Fruit fly (Drosophila melanogaster) whole organism, embryonic: ENCODE results near the gene lobo.

Experiments used
- Aef1 ChIP-seq: fragments of 200-800 bp; sonication (Bioruptor generic); IDR thresholded peaks from 3 replicates; pipeline ENCODE4 v1.3.6; 2022; ENCODE audit warnings: missing biosample characterization, missing genetic modification characterization
- CG10431 ChIP-seq: fragments of 200-800 bp; sonication (Bioruptor generic); optimal IDR thresholded peaks from 3 replicates; lab custom pipeline; 2018; ENCODE audit warnings: missing biosample characterization, mild to moderate bottlenecking, missing genetic modification characterization
- CG10959 ChIP-seq: fragments of 200-800 bp; sonication (Bioruptor generic); IDR thresholded peaks from 2 replicates; pipeline ENCODE4 v1.3.6; 2022; ENCODE audit warnings: missing biosample characterization, missing genetic modification characterization
- CG13424 ChIP-seq: fragments of 200-800 bp; sonication (Bioruptor generic); optimal IDR thresholded peaks from 2 replicates; lab custom pipeline; 2019; ENCODE audit warnings: missing biosample characterization, mild to moderate bottlenecking, missing genetic modification characterization, moderate library complexity
- CG13624 ChIP-seq: fragments of 200-800 bp; sonication (Bioruptor generic); optimal IDR thresholded peaks from 2 replicates; lab custom pipeline; 2016; ENCODE audit warnings: missing biosample characterization, missing genetic modification characterization
- CG14441 ChIP-seq: fragments of 200-800 bp; sonication (Bioruptor generic); IDR thresholded peaks from 2 replicates; pipeline ENCODE4 v1.3.6; 2022; ENCODE audit warnings: missing biosample characterization, missing genetic modification characterization
- CG1602 ChIP-seq: fragments of 200-800 bp; sonication (Bioruptor generic); optimal IDR thresholded peaks from 3 replicates; lab custom pipeline; 2016; ENCODE audit warnings: missing biosample characterization, missing genetic modification characterization
- CG18262 ChIP-seq: fragments of 200-800 bp; optimal IDR thresholded peaks from 3 replicates; lab custom pipeline; 2019; ENCODE audit warnings: missing biosample characterization, mild to moderate bottlenecking, missing genetic modification characterization, moderate library complexity
- CG2678 ChIP-seq: fragments of 200-800 bp; sonication (Bioruptor generic); optimal IDR thresholded peaks from 3 replicates; lab custom pipeline; 2019; ENCODE audit warnings: missing biosample characterization, mild to moderate bottlenecking, missing genetic modification characterization, moderate library complexity
- CG3847 ChIP-seq: fragments of 200-800 bp; sonication (Bioruptor generic); IDR thresholded peaks from 2 replicates; pipeline ENCODE4 v1.3.6; 2022; ENCODE audit warnings: missing biosample characterization, missing genetic modification characterization
- CG3995 ChIP-seq: fragments of 200-800 bp; sonication (Bioruptor generic); optimal IDR thresholded peaks from 3 replicates; lab custom pipeline; 2016; ENCODE audit warnings: missing biosample characterization, missing genetic modification characterization
- CG4360 ChIP-seq: fragments of 200-800 bp; sonication (Bioruptor generic); IDR thresholded peaks from 2 replicates; pipeline ENCODE4 v1.3.6; 2022; ENCODE audit warnings: missing biosample characterization, missing genetic modification characterization
- CG4730 ChIP-seq: fragments of 200-800 bp; sonication (Bioruptor generic); IDR thresholded peaks from 2 replicates; pipeline ENCODE4 v1.3.6; 2022; ENCODE audit warnings: missing biosample characterization, missing genetic modification characterization
- CG5245 ChIP-seq: fragments of 200-800 bp; sonication (Bioruptor generic); optimal IDR thresholded peaks from 3 replicates; lab custom pipeline; 2016; ENCODE audit warnings: missing biosample characterization, missing genetic modification characterization
- CG6254 ChIP-seq: fragments of 200-800 bp; sonication (Bioruptor generic); optimal IDR thresholded peaks from 3 replicates; lab custom pipeline; 2017; ENCODE audit warnings: mild to moderate bottlenecking, missing biosample characterization, missing genetic modification reagents, missing genetic modification characterization
- CG6791 ChIP-seq: fragments of 200-800 bp; sonication (Bioruptor generic); IDR thresholded peaks from 3 replicates; pipeline ENCODE4 v1.3.6; 2022; ENCODE audit warnings: missing biosample characterization, missing genetic modification characterization; ENCODE audit not compliant: partially characterized antibody
- CG9797 ChIP-seq: fragments of 200-800 bp; sonication (Bioruptor generic); optimal IDR thresholded peaks from 3 replicates; lab custom pipeline; 2018; ENCODE audit warnings: missing biosample characterization, mild to moderate bottlenecking, missing genetic modification characterization
- Deaf1 ChIP-seq: fragments of 200-800 bp; optimal IDR thresholded peaks from 3 replicates; lab custom pipeline; 2019; ENCODE audit warnings: missing biosample characterization, mild to moderate bottlenecking, missing genetic modification characterization, moderate library complexity
- E2f1 ChIP-seq: fragments of 200-800 bp; sonication (Bioruptor generic); IDR thresholded peaks from 2 replicates; pipeline ENCODE4 v1.3.6; 2022; ENCODE audit warnings: missing biosample characterization, missing genetic modification characterization
- Elba2 ChIP-seq: fragments of 200-800 bp; sonication (Bioruptor generic); optimal IDR thresholded peaks from 3 replicates; lab custom pipeline; 2016; ENCODE audit warnings: missing biosample characterization, missing genetic modification characterization
- Jarid2 ChIP-seq: fragments of 200-800 bp; sonication (Bioruptor generic); optimal IDR thresholded peaks from 3 replicates; lab custom pipeline; 2017; ENCODE audit warnings: mild to moderate bottlenecking, missing biosample characterization, missing genetic modification reagents, missing genetic modification characterization
- Myb ChIP-seq: fragments of 200-800 bp; sonication (Bioruptor generic); optimal IDR thresholded peaks from 2 replicates; lab custom pipeline; 2016; ENCODE audit warnings: missing biosample characterization, missing genetic modification characterization
- NC2α ChIP-seq: fragments of 200-800 bp; sonication (Bioruptor generic); optimal IDR thresholded peaks from 2 replicates; lab custom pipeline; 2016; ENCODE audit warnings: missing biosample characterization, missing genetic modification characterization
- Rfx ChIP-seq: fragments of 200-800 bp; sonication (Bioruptor generic); IDR thresholded peaks from 2 replicates; pipeline ENCODE4 v1.3.6; 2022; ENCODE audit warnings: missing biosample characterization, missing genetic modification characterization
- Trl ChIP-seq, 3 experiments: fragments of >200 bp in 2 of 3; fragments of 200-800 bp in 1 of 3; sonication (Bioruptor generic) in 1 of 3; optimal IDR thresholded peaks; 2 replicates in 1 of 3; 3 replicates in 2 of 3; lab custom pipeline; 2016 to 2017; ENCODE audit warnings: missing biosample characterization in 1 of 3, missing genetic modification characterization in 1 of 3
- Usf ChIP-seq: fragments of 200-800 bp; sonication (Bioruptor generic); optimal IDR thresholded peaks from 2 replicates; lab custom pipeline; 2017; ENCODE audit warnings: missing genotype, missing biosample characterization, missing genetic modification characterization
- abd-A ChIP-seq: fragments of 200-800 bp; sonication (Bioruptor generic); optimal IDR thresholded peaks from 3 replicates; lab custom pipeline; 2019; ENCODE audit warnings: missing biosample characterization, mild to moderate bottlenecking, missing genetic modification characterization, moderate library complexity
- ase ChIP-seq: fragments of 200-800 bp; sonication (Bioruptor generic); IDR thresholded peaks from 3 replicates; pipeline ENCODE4 v1.3.6; 2022; ENCODE audit warnings: missing biosample characterization, missing genetic modification characterization
- ato ChIP-seq: fragments of 200-800 bp; sonication (Bioruptor generic); IDR thresholded peaks from 2 replicates; pipeline ENCODE4 v1.3.6; 2022; ENCODE audit warnings: missing biosample characterization, missing genetic modification characterization; ENCODE audit not compliant: partially characterized antibody
- cad ChIP-seq: fragments of >200 bp; optimal IDR thresholded peaks from 2 replicates; lab custom pipeline; 2017; ENCODE audit warnings: missing biosample characterization, missing genetic modification characterization
- ci ChIP-seq: fragments of 200-800 bp; sonication (Bioruptor generic); IDR thresholded peaks from 3 replicates; pipeline ENCODE4 v1.3.6; 2022; ENCODE audit warnings: missing biosample characterization, missing genetic modification characterization
- corto ChIP-seq: fragments of 200-800 bp; sonication (Bioruptor generic); optimal IDR thresholded peaks from 2 replicates; lab custom pipeline; 2016; ENCODE audit warnings: missing biosample characterization, mild to moderate bottlenecking, missing genetic modification characterization, moderate library complexity
- dysf ChIP-seq: fragments of 200-800 bp; sonication (Bioruptor generic); IDR thresholded peaks from 3 replicates; pipeline ENCODE4 v1.3.6; 2022; ENCODE audit warnings: missing biosample characterization, missing genetic modification characterization
- en ChIP-seq: fragments of 200-800 bp; sonication (Bioruptor generic); optimal IDR thresholded peaks from 2 replicates; lab custom pipeline; 2016; ENCODE audit warnings: missing biosample characterization, missing genetic modification characterization
- fd96Cb ChIP-seq: fragments of 200-800 bp; sonication (Bioruptor generic); optimal IDR thresholded peaks from 2 replicates; lab custom pipeline; 2018; ENCODE audit warnings: missing biosample characterization, mild to moderate bottlenecking, missing genetic modification characterization, moderate library complexity
- hth ChIP-seq: fragments of >200 bp; optimal IDR thresholded peaks from 2 replicates; lab custom pipeline; 2017; ENCODE audit warnings: inconsistent platforms
- inv ChIP-seq: fragments of 200-800 bp; sonication (Bioruptor generic); IDR thresholded peaks from 2 replicates; pipeline ENCODE4 v1.3.6; 2022; ENCODE audit warnings: missing biosample characterization, missing genetic modification characterization; ENCODE audit not compliant: partially characterized antibody
- jigr1 ChIP-seq: fragments of 200-800 bp; sonication (Bioruptor generic); IDR thresholded peaks from 3 replicates; pipeline ENCODE4 v1.3.6; 2022; ENCODE audit warnings: missing biosample characterization, missing genetic modification characterization
- lola ChIP-seq, 3 experiments: fragments of >200 bp in 2 of 3; fragments of 200-800 bp in 1 of 3; sonication (Bioruptor generic) in 1 of 3; optimal IDR thresholded peaks; 2 replicates each; lab custom pipeline; 2017 to 2019; ENCODE audit warnings: missing biosample characterization in 3 of 3, missing genetic modification characterization in 3 of 3, mild to moderate bottlenecking in 1 of 3, moderate library complexity in 1 of 3
- oc ChIP-seq: fragments of 200-800 bp; sonication (Bioruptor generic); optimal IDR thresholded peaks from 2 replicates; lab custom pipeline; 2018; ENCODE audit warnings: missing biosample characterization, mild to moderate bottlenecking, missing genetic modification characterization, moderate library complexity
- pfk ChIP-seq: fragments of 200-800 bp; sonication (Bioruptor generic); optimal IDR thresholded peaks from 2 replicates; lab custom pipeline; 2018; ENCODE audit warnings: missing biosample characterization, mild to moderate bottlenecking, missing genetic modification characterization, moderate library complexity
- prd ChIP-seq, 3 experiments: fragments of >200 bp in 2 of 3; fragments of 200-800 bp in 1 of 3; sonication (Bioruptor generic) in 1 of 3; optimal IDR thresholded peaks in 2 of 3; IDR thresholded peaks in 1 of 3; 2 replicates in 2 of 3; 3 replicates in 1 of 3; pipeline versions ENCODE4 v1.3.6 to Lab custom; 2017 to 2022; ENCODE audit warnings: missing biosample characterization in 1 of 3, missing genetic modification characterization in 1 of 3
- salm ChIP-seq: fragments of 200-800 bp; sonication (Bioruptor generic); optimal IDR thresholded peaks from 2 replicates; lab custom pipeline; 2018; ENCODE audit warnings: missing biosample characterization, mild to moderate bottlenecking, missing genetic modification characterization
- sc ChIP-seq, 3 experiments: fragments of >200 bp in 2 of 3; fragments of 200-800 bp in 1 of 3; sonication (Bioruptor generic) in 1 of 3; optimal IDR thresholded peaks; 2 replicates in 2 of 3; 3 replicates in 1 of 3; lab custom pipeline; 2017; ENCODE audit warnings: mild to moderate bottlenecking in 1 of 3, missing biosample characterization in 1 of 3, missing genetic modification characterization in 1 of 3, missing genetic modification reagents in 1 of 3
- sd ChIP-seq: fragments of 200-800 bp; sonication (Bioruptor generic); optimal IDR thresholded peaks from 3 replicates; lab custom pipeline; 2018; ENCODE audit warnings: missing biosample characterization, mild to moderate bottlenecking, missing genetic modification characterization, moderate library complexity
- sna ChIP-seq: fragments of 200-800 bp; sonication (Bioruptor generic); IDR thresholded peaks from 2 replicates; pipeline ENCODE4 v1.3.6; 2022; ENCODE audit warnings: missing biosample characterization, missing genetic modification characterization; ENCODE audit not compliant: partially characterized antibody
- sr ChIP-seq: fragments of 200-800 bp; sonication (Bioruptor generic); IDR thresholded peaks from 3 replicates; pipeline ENCODE4 v1.3.6; 2022; ENCODE audit warnings: missing biosample characterization, missing genetic modification characterization
- vfl ChIP-seq: fragments of 200-800 bp; sonication (Bioruptor generic); optimal IDR thresholded peaks from 2 replicates; lab custom pipeline; 2016; ENCODE audit warnings: missing biosample characterization, missing genetic modification characterization

lobo gene

dm6 chr3R:25168259-25168972 lies 25.2 kb downstream of the lobo start (continued):
- TF ChIP-seq CG4730 (GFP tag; lab: Robert Waterston, UW) (peak; percentile 5; the same call in 1 of the 2 replicates), CG3847 (GFP tag; lab: Robert Waterston, UW) (peak; percentile 42), CG13624 (GFP tag; lab: Kevin White, UChicago) (peak; percentile 38), NC2α (no peak), Deaf1 (tag; lab: Kevin White, UChicago) (no peak), CG3995 (GFP tag; lab: Kevin White, UChicago) (no peak), cad (no peak), CG13424 (peak; percentile 65), CG14441 (no peak), oc (tag; lab: Kevin White, UChicago) (no peak), inv (GFP tag; lab: Robert Waterston, UW) (no peak), Elba2 (GFP tag; lab: Kevin White, UChicago) (no peak), abd-A (tag; lab: Kevin White, UChicago) (peak; percentile 55), sna (no peak), en (GFP tag; lab: Kevin White, UChicago) (no peak), E2f1 (GFP tag; lab: Robert Waterston, UW) (peak; percentile 31; the same call in 1 of the 2 replicates), ato (GFP tag; lab: Robert Waterston, UW) (no peak), Trl (optimal IDR thresholded peaks at IDR 0.05; lab: Kevin White, UChicago) (no peak), Trl (GFP tag; optimal IDR thresholded peaks at IDR 0.05; lab: Kevin White, UChicago) (no peak), sr (no peak), Usf (GFP tag; lab: Kevin White, UChicago) (no peak), CG10959 (GFP tag; lab: Robert Waterston, UW) (no peak), Myb (GFP tag; lab: Kevin White, UChicago) (no peak), hth (lab: Kevin White, UChicago) (no peak), CG10431 (GFP tag; lab: Kevin White, UChicago) (no peak), fd96Cb (tag; lab: Kevin White, UChicago) (peak; percentile 60), pfk (no peak), Rfx (GFP tag; lab: Robert Waterston, UW) (peak; percentile 36; the same call in 1 of the 2 replicates), CG9797 (GFP tag; lab: Kevin White, UChicago) (no peak), vfl (GFP tag; lab: Kevin White, UChicago) (no peak), ci (GFP tag; lab: Robert Waterston, UW) (no peak), lola (GFP tag; optimal IDR thresholded peaks at IDR 0.05; lab: Kevin White, UChicago) (peak in 1 of 3 experiments; percentile 45), salm (no peak), ase (GFP tag; lab: Robert Waterston, UW) (no peak; the same call in 2 of the 3 replicates), CG5245 (GFP tag; lab: Kevin White, UChicago) (no peak), jigr1 (GFP tag; lab: Robert Waterston, UW) (no peak), CG4360 (no peak), CG6791 (GFP tag; lab: Robert Waterston, UW) (no peak), sd (tag; lab: Kevin White, UChicago) (no peak), dysf (GFP tag; lab: Robert Waterston, UW) (peak; percentile 47; the same call in 1 of the 3 replicates), Aef1 (GFP tag; lab: Robert Waterston, UW) (no peak), CG6254 (GFP tag; lab: Kevin White, UChicago) (peak; percentile 38), prd (optimal IDR thresholded peaks at IDR 0.05; lab: Kevin White, UChicago) (no peak), prd (GFP tag; IDR thresholded peaks at IDR 0.05; lab: Robert Waterston, UW) (peak; percentile 51; the same call in 1 of the 3 replicates), CG2678 (tag; lab: Kevin White, UChicago) (peak; percentile 82), Jarid2 (GFP tag; lab: Kevin White, UChicago) (peak; percentile 5), CG1602 (GFP tag; lab: Kevin White, UChicago) (no peak), sc (optimal IDR thresholded peaks at IDR 0.05; lab: Kevin White, UChicago) (no peak), sc (GFP tag; optimal IDR thresholded peaks at IDR 0.05; lab: Kevin White, UChicago) (no peak), corto (GFP tag; lab: Kevin White, UChicago) (no peak), CG18262 (tag; lab: Kevin White, UChicago) (peak; percentile 55)
